Worm (Caenorhabditis elegans): ENCODE data around the gene nhr-50.

ce11 chrV:16042743-16043014, 42.2 kb upstream of the nhr-50 start:
- TF ChIP-seq elt-2 (tag; optimal IDR thresholded peaks at IDR 0.05) (no peak), ceh-9 (tag; optimal IDR thresholded peaks at IDR 0.05) (no peak), nfya-1 (tag; optimal IDR thresholded peaks at IDR 0.05; ENCODE audit: insufficient read depth) (no peak), skn-1 (tag; optimal IDR thresholded peaks at IDR 0.05) (no peak), pha-4 (tag; optimal IDR thresholded peaks at IDR 0.05) (no peak), ceh-28 (tag; optimal IDR thresholded peaks at IDR 0.05) (no peak)

Data from whole organism, L3 larva.